Worm (Caenorhabditis elegans): Measurements from ENCODE around the gene srsx-15.
A peak's percentile ranks its signal among the peaks of the same experiment; 100 is the strongest.

- TF ChIP-seq ztf-26 (tag; optimal IDR thresholded peaks at IDR 0.05), result no peak
- peak; percentile 44 for TF ChIP-seq ama-1 (optimal IDR thresholded peaks at IDR 0.05)
- TF ChIP-seq ama-1 (GFP tag; optimal IDR thresholded peaks at IDR 0.05), result no peak
- TF ChIP-seq let-526 (GFP tag; IDR thresholded peaks at IDR 0.05), result no peak
- TF ChIP-seq B0261.1 (tag; optimal IDR thresholded peaks at IDR 0.05), result no peak
- no peak for TF ChIP-seq ets-4 (GFP tag; optimal IDR thresholded peaks at IDR 0.05)
- no peak for TF ChIP-seq lin-35 (GFP tag; optimal IDR thresholded peaks at IDR 0.05)
- no peak for TF ChIP-seq lsy-27 (tag; optimal IDR thresholded peaks at IDR 0.05; ENCODE audit: borderline replicate concordance, insufficient read depth)
- TF ChIP-seq dpl-1 (GFP tag; optimal IDR thresholded peaks at IDR 0.05), result no peak
- no peak for TF ChIP-seq Y56A3A.18 (GFP tag; IDR thresholded peaks at IDR 0.05)
- no peak for TF ChIP-seq efl-1 (GFP tag; optimal IDR thresholded peaks at IDR 0.05)
- no peak for TF ChIP-seq dpff-1 (tag; optimal IDR thresholded peaks at IDR 0.05)
- TF ChIP-seq lsl-1 (GFP tag; optimal IDR thresholded peaks at IDR 0.05), result no peak
- TF ChIP-seq akir-1 (GFP tag; optimal IDR thresholded peaks at IDR 0.05), result no peak
- TF ChIP-seq lin-54 (GFP tag; optimal IDR thresholded peaks at IDR 0.05), result no peak
Measured at ce11 chrIV:5604465-5604864, 19.2 kb downstream of the srsx-15 start.

Measured in whole organism, young adult.